Fruit fly (Drosophila melanogaster) Kc167 (cell line): ENCODE measurements around the gene Ir10a.

Experiments used
- Myc ChIP-seq: fragments of >200 bp; optimal IDR thresholded peaks from 2 replicates; lab custom pipeline; 2017; ENCODE audit warnings: missing external identifiers
- Sin3A ChIP-seq: fragments of >200 bp; optimal IDR thresholded peaks from 2 replicates; lab custom pipeline; 2018; ENCODE audit warnings: missing external identifiers
- h ChIP-seq: fragments of >200 bp; optimal IDR thresholded peaks from 3 replicates; lab custom pipeline; 2018; ENCODE audit warnings: missing external identifiers
- insv ChIP-seq: fragments of >200 bp; optimal IDR thresholded peaks from 3 replicates; lab custom pipeline; 2018; ENCODE audit warnings: missing external identifiers
- psq ChIP-seq: fragments of >200 bp; optimal IDR thresholded peaks from 2 replicates; lab custom pipeline; 2017; ENCODE audit warnings: missing external identifiers
- ttk ChIP-seq: sonication (Bioruptor generic); optimal IDR thresholded peaks from 2 replicates; lab custom pipeline; 2017; ENCODE audit warnings: missing external identifiers

The Ir10a gene

dm6 chrX:11311108-11311507 lies at the start of gene Ir10a:
TSS of gene Ir10a (minus strand) at chrX:11311208.
- TF ChIP-seq insv (no peak), psq (lab: Kevin White, UChicago) (no peak), Myc (lab: Kevin White, UChicago) (no peak), ttk (lab: Kevin White, UChicago) (no peak), Sin3A (no peak), h (lab: Kevin White, UChicago) (no peak)

DNA sequence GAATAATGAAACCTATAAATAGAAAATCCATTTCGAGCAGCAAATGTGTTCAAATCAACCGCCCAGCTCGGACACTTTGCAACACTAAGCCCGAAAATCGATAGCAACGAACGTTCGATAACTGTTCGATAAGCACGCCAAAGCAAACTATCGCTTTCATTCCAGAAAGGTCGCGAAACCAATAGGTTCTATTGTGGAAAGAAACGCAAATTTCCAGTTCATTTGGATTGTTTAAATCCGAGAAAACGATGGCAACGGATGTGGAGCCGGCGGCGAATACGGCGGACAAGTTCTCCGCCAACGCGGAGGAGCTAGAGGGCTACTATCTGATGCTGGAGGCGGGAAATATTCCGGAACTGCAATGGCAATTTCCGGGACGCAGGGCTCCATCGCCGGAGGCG lies 48.1 kb upstream of the Ir10a start, which contains the start of gene Pa1:
Gene Pa1 (plus strand): TSS at position 156 of the 401 bp plus-strand sequence.
- no peak for TF ChIP-seq psq (lab: Kevin White, UChicago)
- TF ChIP-seq insv = no peak
- TF ChIP-seq Sin3A = no peak
- no peak for TF ChIP-seq ttk (lab: Kevin White, UChicago)
- TF ChIP-seq h (lab: Kevin White, UChicago) = no peak
- no peak for TF ChIP-seq Myc (lab: Kevin White, UChicago)

DNA sequence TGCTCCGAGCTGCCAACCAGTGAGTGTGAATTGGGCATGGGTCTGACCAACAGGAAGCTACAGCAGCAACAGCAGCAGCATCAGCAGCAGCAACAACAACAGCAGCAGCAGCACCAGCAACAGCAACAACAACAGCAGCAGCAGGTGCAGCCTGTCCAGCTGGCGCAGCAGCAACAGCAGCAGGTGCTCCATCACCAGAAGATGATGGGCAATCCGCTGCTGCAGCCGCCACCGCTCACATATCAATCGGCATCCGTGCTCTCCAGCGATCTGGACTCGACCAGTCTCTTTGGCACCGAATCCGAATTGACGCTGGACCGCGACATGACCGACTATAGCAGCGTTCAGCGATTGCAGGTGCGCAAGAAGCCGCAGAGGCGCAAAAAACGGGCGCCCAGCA lies 45.6 kb upstream of the Ir10a start:
- TF ChIP-seq ttk (lab: Kevin White, UChicago) (peak; percentile 64), psq (lab: Kevin White, UChicago) (no peak)

- no peak for TF ChIP-seq Myc (lab: Kevin White, UChicago)
- no peak for TF ChIP-seq ttk (lab: Kevin White, UChicago)
- no peak for TF ChIP-seq Sin3A
- TF ChIP-seq h (lab: Kevin White, UChicago) = no peak
Observed at dm6 chrX:11355708-11356174, 44.7 kb upstream of the Ir10a start, which contains the start of gene dsh. TSS of gene dsh (plus strand) at chrX:11355881.

- TF ChIP-seq ttk (lab: Kevin White, UChicago) (no peak), psq (lab: Kevin White, UChicago) (no peak), insv (no peak), Sin3A (no peak), h (lab: Kevin White, UChicago) (no peak), Myc (lab: Kevin White, UChicago) (no peak)
Observed at dm6 chrX:11351351-11351750, 40.3 kb upstream of the Ir10a start.

dm6 chrX:11350505-11351327 lies 39.7 kb upstream of the Ir10a start, which contains the start of gene CG1737:
TSS of gene CG1737 (plus strand) at chrX:11350608.
- TF ChIP-seq Myc (lab: Kevin White, UChicago) (no peak), ttk (lab: Kevin White, UChicago) (no peak), h (lab: Kevin White, UChicago) (no peak), Sin3A (no peak), psq (lab: Kevin White, UChicago) (no peak), insv (no peak)

DNA sequence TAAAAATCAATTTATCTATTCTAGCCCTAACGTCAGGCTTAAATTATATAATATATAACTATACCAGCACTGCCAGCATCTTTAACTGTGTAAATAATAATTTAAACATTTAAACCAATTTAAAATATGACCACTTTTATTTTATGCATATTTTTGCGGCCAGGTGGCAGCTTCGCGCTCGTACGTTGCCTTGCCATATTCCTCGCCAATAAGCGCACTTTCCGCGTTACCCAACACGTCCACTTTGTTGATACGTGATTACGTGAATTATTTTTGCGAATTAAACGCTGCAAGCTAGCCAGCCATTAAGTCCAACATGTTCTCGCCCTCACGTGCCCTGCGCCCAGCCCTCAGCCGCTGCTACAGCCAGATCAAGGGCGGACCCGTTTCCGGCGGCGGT lies 38.8 kb upstream of the Ir10a start, which contains the start of gene NdufV3:
Gene NdufV3 (plus strand): TSS at position 219 of the 400 bp plus-strand sequence.
- TF ChIP-seq insv = no peak
- TF ChIP-seq psq (lab: Kevin White, UChicago) = no peak
- no peak for TF ChIP-seq Myc (lab: Kevin White, UChicago)
- no peak for TF ChIP-seq ttk (lab: Kevin White, UChicago)
- TF ChIP-seq h (lab: Kevin White, UChicago) = no peak
- no peak for TF ChIP-seq Sin3A

DNA sequence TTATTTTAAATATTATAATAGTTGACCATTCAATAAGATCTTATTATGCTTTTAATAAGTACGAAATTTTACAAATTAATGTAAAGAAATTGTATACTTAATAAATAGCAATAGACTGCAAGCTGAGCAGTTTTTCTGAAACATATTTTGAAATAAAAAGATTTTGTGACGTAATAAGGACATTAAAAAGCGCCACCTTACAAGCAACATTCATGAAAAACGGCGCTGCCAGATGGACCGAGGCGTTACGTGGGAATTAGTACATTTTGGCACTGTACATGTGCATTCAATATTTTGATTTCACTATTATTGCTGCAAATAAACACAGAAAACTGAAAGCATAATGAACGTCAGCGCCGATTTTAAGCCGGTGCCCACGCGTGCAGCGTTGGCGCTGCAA lies 37.8 kb upstream of the Ir10a start, which contains the start of gene CG1738:
Gene CG1738 (plus strand): TSS at position 221 of the 400 bp plus-strand sequence.
- TF ChIP-seq ttk (lab: Kevin White, UChicago) = no peak
- no peak for TF ChIP-seq Sin3A
- TF ChIP-seq h (lab: Kevin White, UChicago) = no peak
- TF ChIP-seq Myc (lab: Kevin White, UChicago) = no peak
- TF ChIP-seq insv = no peak
- TF ChIP-seq psq (lab: Kevin White, UChicago) = no peak

- TF ChIP-seq Myc (lab: Kevin White, UChicago) (no peak), psq (lab: Kevin White, UChicago) (no peak), Sin3A (no peak), h (lab: Kevin White, UChicago) (no peak), insv (no peak), ttk (lab: Kevin White, UChicago) (no peak)
Observed at dm6 chrX:11347809-11348208, 36.8 kb upstream of the Ir10a start, which contains the start of the genes GCS1 and CG11756. TSS of gene GCS1 (minus strand) at chrX:11348001. TSS of gene CG11756 (plus strand) at chrX:11348120.

DNA sequence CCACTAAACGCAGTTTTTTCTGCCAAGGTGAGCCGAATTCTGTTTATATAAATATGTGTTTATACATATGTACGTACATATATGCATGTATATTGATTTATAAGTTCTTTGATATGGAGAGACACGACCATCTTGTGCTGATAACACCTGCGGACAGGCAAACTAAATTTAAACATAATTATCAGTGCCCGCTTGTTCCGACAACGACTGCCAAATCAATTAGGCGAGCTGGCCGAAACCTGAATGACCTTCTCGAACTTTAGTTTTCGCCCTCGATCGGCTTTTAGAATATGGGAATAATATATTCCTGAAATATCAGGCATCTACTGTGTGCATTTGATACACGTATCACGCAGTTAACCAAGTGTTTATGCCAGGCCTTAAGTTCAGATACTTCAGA lies 31.8 kb upstream of the Ir10a start:
- TF ChIP-seq Sin3A (no peak), insv (no peak), ttk (lab: Kevin White, UChicago) (no peak), psq (lab: Kevin White, UChicago) (no peak), Myc (lab: Kevin White, UChicago) (no peak), h (lab: Kevin White, UChicago) (no peak)

DNA sequence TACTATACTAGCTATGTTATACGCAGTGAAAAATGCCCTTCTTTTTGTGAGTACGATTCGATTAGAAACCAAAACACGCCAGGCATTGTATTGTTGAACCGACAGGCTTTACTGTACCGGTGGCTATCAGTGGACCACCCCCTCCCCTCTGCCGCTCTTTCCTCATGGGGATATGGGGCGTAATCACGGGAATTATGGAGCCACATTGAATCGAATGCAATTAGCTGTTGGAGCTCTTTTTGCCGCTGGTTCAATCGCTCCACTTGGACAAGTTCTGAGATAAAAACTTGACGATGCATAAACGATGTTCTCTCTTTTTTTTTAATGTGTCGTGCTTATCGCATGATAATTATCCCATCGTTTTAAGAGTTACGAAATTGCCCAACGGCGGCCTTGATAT lies 31.2 kb upstream of the Ir10a start:
- TF ChIP-seq Myc (lab: Kevin White, UChicago) (no peak), ttk (lab: Kevin White, UChicago) (no peak), Sin3A (no peak), psq (lab: Kevin White, UChicago) (no peak), insv (no peak), h (lab: Kevin White, UChicago) (no peak)

dm6 chrX:11340719-11341322 lies 29.8 kb upstream of the Ir10a start:
- no peak for TF ChIP-seq h (lab: Kevin White, UChicago)
- no peak for TF ChIP-seq psq (lab: Kevin White, UChicago)
- TF ChIP-seq ttk (lab: Kevin White, UChicago) = no peak
- no peak for TF ChIP-seq insv
- TF ChIP-seq Sin3A = no peak
- no peak for TF ChIP-seq Myc (lab: Kevin White, UChicago)
